Worm (Caenorhabditis elegans) whole organism, mixed stage, embryonic: ENCODE measurements around the gene ntl-2.

Experiments used
- M03D4.4 ChIP-seq: sonication (generic microtip); optimal IDR thresholded peaks from 2 replicates; lab custom pipeline; 2017; ENCODE audit warnings: mild to moderate bottlenecking, missing genetic modification characterization, missing compliant biosample characterization
- bed-3 ChIP-seq: fragments of 200-800 bp; sonication (Bioruptor generic); optimal IDR thresholded peaks from 3 replicates; lab custom pipeline; 2018; ENCODE audit warnings: mild to moderate bottlenecking, missing genetic modification characterization, moderate library complexity, missing compliant biosample characterization
- ceh-39 ChIP-seq: fragments of 150-350 bp; optimal IDR thresholded peaks from 2 replicates; lab custom pipeline; 2014; ENCODE audit warnings: missing biosample characterization, missing genetic modification characterization
- ceh-43 ChIP-seq: fragments of 200-800 bp; sonication (Bioruptor generic); optimal IDR thresholded peaks from 2 replicates; lab custom pipeline; 2018; ENCODE audit warnings: mild to moderate bottlenecking, missing genetic modification characterization, moderate library complexity, missing compliant biosample characterization
- ceh-83 ChIP-seq: fragments of 200-800 bp; sonication (Bioruptor generic); optimal IDR thresholded peaks from 2 replicates; lab custom pipeline; 2018; ENCODE audit warnings: mild to moderate bottlenecking, missing genetic modification characterization, missing compliant biosample characterization
- ces-1 ChIP-seq: fragments of 150-350 bp; optimal IDR thresholded peaks from 2 replicates; lab custom pipeline; 2014; ENCODE audit warnings: missing biosample characterization, missing genetic modification reagents, missing genetic modification characterization
- cnd-1 ChIP-seq: fragments of 200-800 bp; sonication (Bioruptor generic); optimal IDR thresholded peaks from 2 replicates; lab custom pipeline; 2018; ENCODE audit warnings: mild to moderate bottlenecking, missing genetic modification characterization, missing compliant biosample characterization
- drap-1 ChIP-seq: fragments of 200-800 bp; sonication (Bioruptor generic); optimal IDR thresholded peaks from 3 replicates; lab custom pipeline; 2018; ENCODE audit warnings: mild to moderate bottlenecking, missing genetic modification characterization, missing compliant biosample characterization
- elt-1 ChIP-seq: sonication (generic microtip); optimal IDR thresholded peaks from 2 replicates; lab custom pipeline; 2017; ENCODE audit warnings: missing genetic modification characterization, mild to moderate bottlenecking, missing compliant biosample characterization, antibody characterized with exemption, moderate library complexity, borderline replicate concordance; ENCODE audit not compliant: insufficient read depth
- elt-3 ChIP-seq: fragments of 150-350 bp; optimal IDR thresholded peaks from 2 replicates; lab custom pipeline; 2014; ENCODE audit warnings: missing biosample characterization, missing genetic modification characterization
- flh-1 ChIP-seq: fragments of 200-800 bp; sonication (Bioruptor generic); optimal IDR thresholded peaks from 2 replicates; lab custom pipeline; 2018; ENCODE audit warnings: mild to moderate bottlenecking, missing genetic modification characterization, moderate library complexity, missing compliant biosample characterization
- ham-2 ChIP-seq: fragments of 200-800 bp; sonication (Bioruptor generic); optimal IDR thresholded peaks from 2 replicates; lab custom pipeline; 2018; ENCODE audit warnings: mild to moderate bottlenecking, missing genetic modification characterization, missing compliant biosample characterization
- hlh-1 ChIP-seq: fragments of 150-350 bp; optimal IDR thresholded peaks from 2 replicates; lab custom pipeline; 2014; ENCODE audit warnings: missing biosample characterization, missing genetic modification reagents, missing genetic modification characterization
- lin-13 ChIP-seq: fragments of 150-350 bp; optimal IDR thresholded peaks from 2 replicates; lab custom pipeline; 2014; ENCODE audit warnings: missing biosample characterization, missing genetic modification characterization
- lin-32 ChIP-seq: fragments of 200-800 bp; sonication (Bioruptor generic); optimal IDR thresholded peaks from 2 replicates; lab custom pipeline; 2018; ENCODE audit warnings: mild to moderate bottlenecking, missing genetic modification characterization, missing compliant biosample characterization
- lsy-2 ChIP-seq: fragments of 150-350 bp; optimal IDR thresholded peaks from 2 replicates; lab custom pipeline; 2014; ENCODE audit warnings: missing biosample characterization, missing genetic modification characterization
- mab-5 ChIP-seq: fragments of 150-350 bp; optimal IDR thresholded peaks from 2 replicates; lab custom pipeline; 2014; ENCODE audit warnings: missing biosample characterization, missing genetic modification characterization
- mep-1 ChIP-seq: fragments of 150-350 bp; optimal IDR thresholded peaks from 2 replicates; lab custom pipeline; 2017; ENCODE audit warnings: missing biosample characterization, missing genetic modification reagents, missing genetic modification characterization, inconsistent platforms
- mls-2 ChIP-seq: sonication (generic microtip); optimal IDR thresholded peaks from 2 replicates; lab custom pipeline; 2016; ENCODE audit warnings: mild to moderate bottlenecking, missing genetic modification characterization, moderate library complexity, missing compliant biosample characterization
- nhr-2 ChIP-seq: fragments of 150-350 bp; optimal IDR thresholded peaks from 2 replicates; lab custom pipeline; 2014; ENCODE audit warnings: missing biosample characterization, missing genetic modification characterization
- nhr-237 ChIP-seq: fragments of 150-350 bp; optimal IDR thresholded peaks from 2 replicates; lab custom pipeline; 2014; ENCODE audit warnings: missing biosample characterization, missing genetic modification characterization
- nhr-28 ChIP-seq: fragments of 150-350 bp; optimal IDR thresholded peaks from 2 replicates; lab custom pipeline; 2014; ENCODE audit warnings: missing biosample characterization, missing genetic modification characterization
- pha-4 ChIP-seq: fragments of 150-350 bp; optimal IDR thresholded peaks from 2 replicates; lab custom pipeline; 2018; ENCODE audit warnings: missing biosample characterization, missing genetic modification reagents, missing genetic modification characterization
- sem-2 ChIP-seq: fragments of 200-800 bp; sonication (Bioruptor generic); optimal IDR thresholded peaks from 2 replicates; lab custom pipeline; 2018; ENCODE audit warnings: mild to moderate bottlenecking, missing genetic modification characterization, missing compliant biosample characterization
- snpc-4 ChIP-seq: fragments of 150-350 bp; optimal IDR thresholded peaks from 2 replicates; lab custom pipeline; 2014; ENCODE audit warnings: missing biosample characterization, missing genetic modification characterization
- sptf-1 ChIP-seq: sonication (generic microtip); optimal IDR thresholded peaks from 2 replicates; lab custom pipeline; 2017; ENCODE audit warnings: mild to moderate bottlenecking, missing genetic modification characterization, moderate library complexity, missing compliant biosample characterization
- tbx-8 ChIP-seq: fragments of 200-800 bp; sonication (Bioruptor generic); optimal IDR thresholded peaks from 2 replicates; lab custom pipeline; 2018; ENCODE audit warnings: mild to moderate bottlenecking, missing genetic modification characterization, moderate library complexity, missing compliant biosample characterization
- unc-120 ChIP-seq: sonication (generic microtip); optimal IDR thresholded peaks from 2 replicates; lab custom pipeline; 2017; ENCODE audit warnings: missing genetic modification characterization, missing compliant biosample characterization; ENCODE audit not compliant: poor library complexity, severe bottlenecking
- unc-39 ChIP-seq: fragments of 150-350 bp; optimal IDR thresholded peaks from 2 replicates; lab custom pipeline; 2014; ENCODE audit warnings: missing biosample characterization, missing genetic modification characterization
- unc-62 ChIP-seq: fragments of 150-350 bp; optimal IDR thresholded peaks from 2 replicates; lab custom pipeline; 2014; ENCODE audit warnings: missing biosample characterization, missing genetic modification reagents, missing genetic modification characterization
- ztf-11 ChIP-seq: fragments of 150-350 bp; optimal IDR thresholded peaks from 2 replicates; lab custom pipeline; 2014; ENCODE audit warnings: missing biosample characterization, missing genetic modification characterization

Gene ntl-2

ce11 chrII:4378195-4378594 is 1.9 kb upstream of the ntl-2 start, which contains the start of gene B0286.1:
B0286.1 (plus strand) TSS chrII:4378495.
- TF ChIP-seq flh-1 (GFP tag; lab: Kevin White, UChicago) (no peak), unc-120 (tag; lab: Kevin White, UChicago) (no peak), nhr-28 (tag; lab: Kevin White, UChicago) (no peak), hlh-1 (tag; lab: Kevin White, UChicago) (no peak), sptf-1 (no peak), drap-1 (no peak), sem-2 (GFP tag; lab: Kevin White, UChicago) (no peak), M03D4.4 (no peak), bed-3 (no peak)

ce11 chrII:4374885-4375284 is 1.4 kb downstream of the ntl-2 start:
- TF ChIP-seq ztf-11 (tag; lab: Kevin White, UChicago) = no peak
- TF ChIP-seq hlh-1 (tag; lab: Kevin White, UChicago) = no peak
- TF ChIP-seq sptf-1 = no peak
- TF ChIP-seq pha-4 (tag; lab: Kevin White, UChicago) = no peak
- no peak for TF ChIP-seq ceh-83 (GFP tag; lab: Kevin White, UChicago)
- TF ChIP-seq mep-1 (tag; lab: Kevin White, UChicago) = no peak
- no peak for TF ChIP-seq lin-32 (GFP tag; lab: Kevin White, UChicago)
- TF ChIP-seq ceh-39 (tag; lab: Kevin White, UChicago) = no peak
- no peak for TF ChIP-seq ces-1 (GFP tag; lab: Kevin White, UChicago)
- no peak for TF ChIP-seq mls-2 (tag; lab: Kevin White, UChicago)
- no peak for TF ChIP-seq nhr-237
- no peak for TF ChIP-seq lin-13 (tag; lab: Kevin White, UChicago)
- TF ChIP-seq elt-1 (tag; lab: Kevin White, UChicago) = no peak
- no peak for TF ChIP-seq ceh-43 (GFP tag; lab: Kevin White, UChicago)
- no peak for TF ChIP-seq cnd-1 (tag; lab: Kevin White, UChicago)
- TF ChIP-seq nhr-28 (tag; lab: Kevin White, UChicago) = no peak
- TF ChIP-seq unc-120 (tag; lab: Kevin White, UChicago) = no peak
- TF ChIP-seq elt-3 (tag; lab: Kevin White, UChicago) = no peak
- no peak for TF ChIP-seq ham-2
- no peak for TF ChIP-seq lsy-2

ce11 chrII:4372867-4373397 is 3.3 kb downstream of the ntl-2 start:
- no peak for TF ChIP-seq ces-1 (GFP tag; lab: Kevin White, UChicago)
- TF ChIP-seq elt-3 (tag; lab: Kevin White, UChicago) = no peak
- TF ChIP-seq ztf-11 (tag; lab: Kevin White, UChicago) = no peak

- no peak for TF ChIP-seq unc-62 (GFP tag; lab: Kevin White, UChicago)
- no peak for TF ChIP-seq ceh-39 (tag; lab: Kevin White, UChicago)
- no peak for TF ChIP-seq lin-13 (tag; lab: Kevin White, UChicago)
- TF ChIP-seq drap-1 = no peak
- TF ChIP-seq ceh-43 (GFP tag; lab: Kevin White, UChicago) = no peak
- no peak for TF ChIP-seq mab-5
- TF ChIP-seq flh-1 (GFP tag; lab: Kevin White, UChicago) = no peak
- no peak for TF ChIP-seq elt-1 (tag; lab: Kevin White, UChicago)
- TF ChIP-seq M03D4.4 = no peak
- no peak for TF ChIP-seq tbx-8 (GFP tag; lab: Kevin White, UChicago)
- TF ChIP-seq nhr-28 (tag; lab: Kevin White, UChicago) = no peak
- no peak for TF ChIP-seq ztf-11 (tag; lab: Kevin White, UChicago)
- no peak for TF ChIP-seq ces-1 (GFP tag; lab: Kevin White, UChicago)
- TF ChIP-seq bed-3 = no peak
- no peak for TF ChIP-seq snpc-4 (tag; lab: Kevin White, UChicago)
- TF ChIP-seq nhr-2 (tag; lab: Kevin White, UChicago) = no peak
- no peak for TF ChIP-seq unc-39 (tag; lab: Kevin White, UChicago)
Observed at ce11 chrII:4372406-4372805, 3.9 kb downstream of the ntl-2 start, which contains the start of gene paic-1. paic-1 (minus strand) TSS chrII:4372525.

ce11 chrII:4370842-4371241 is 5.4 kb downstream of the ntl-2 start:
- no peak for TF ChIP-seq M03D4.4
- no peak for TF ChIP-seq lsy-2
- no peak for TF ChIP-seq tbx-8 (GFP tag; lab: Kevin White, UChicago)
- TF ChIP-seq flh-1 (GFP tag; lab: Kevin White, UChicago) = no peak
- no peak for TF ChIP-seq sem-2 (GFP tag; lab: Kevin White, UChicago)
- no peak for TF ChIP-seq hlh-1 (tag; lab: Kevin White, UChicago)
- TF ChIP-seq drap-1 = no peak
- no peak for TF ChIP-seq lin-13 (tag; lab: Kevin White, UChicago)
- no peak for TF ChIP-seq ceh-39 (tag; lab: Kevin White, UChicago)
- no peak for TF ChIP-seq mls-2 (tag; lab: Kevin White, UChicago)
- no peak for TF ChIP-seq sptf-1
- no peak for TF ChIP-seq unc-62 (GFP tag; lab: Kevin White, UChicago)
- TF ChIP-seq pha-4 (tag; lab: Kevin White, UChicago) = no peak
